Fruit fly (Drosophila melanogaster) whole organism, embryonic: ENCODE results near the gene osi.

ENCODE experiments used
- ATbp ChIP-seq: fragments of 200-800 bp; sonication (Bioruptor generic); optimal IDR thresholded peaks from 2 replicates; lab custom pipeline; 2017; ENCODE audit warnings: missing biosample characterization, mild to moderate bottlenecking, missing genetic modification characterization, missing genetic modification reagents
- Blimp-1 ChIP-seq: fragments of 200-800 bp; sonication (Bioruptor generic); optimal IDR thresholded peaks from 3 replicates; lab custom pipeline; 2018; ENCODE audit warnings: missing biosample characterization, missing genetic modification characterization, mild to moderate bottlenecking, moderate library complexity, missing genetic modification reagents
- BtbVII ChIP-seq: fragments of 200-800 bp; sonication (Bioruptor generic); optimal IDR thresholded peaks from 3 replicates; lab custom pipeline; 2017; ENCODE audit warnings: missing biosample characterization, mild to moderate bottlenecking, missing genetic modification characterization
- CG11247 ChIP-seq: fragments of 200-800 bp; sonication (Bioruptor generic); IDR thresholded peaks from 2 replicates; pipeline ENCODE4 v1.3.6; 2022; ENCODE audit warnings: missing biosample characterization, missing genetic modification characterization
- CG11696 ChIP-seq: fragments of 200-800 bp; sonication (Bioruptor generic); IDR thresholded peaks from 2 replicates; pipeline ENCODE4 v1.3.6; 2022; ENCODE audit warnings: missing biosample characterization, missing genetic modification characterization
- CG13424 ChIP-seq: fragments of 200-800 bp; sonication (Bioruptor generic); optimal IDR thresholded peaks from 2 replicates; lab custom pipeline; 2019; ENCODE audit warnings: missing biosample characterization, mild to moderate bottlenecking, missing genetic modification characterization, moderate library complexity
- CG16815 ChIP-seq: fragments of 200-800 bp; sonication (Bioruptor generic); optimal IDR thresholded peaks from 3 replicates; lab custom pipeline; 2017; ENCODE audit warnings: missing biosample characterization, mild to moderate bottlenecking, missing genetic modification characterization
- CG17829 ChIP-seq: fragments of 200-800 bp; optimal IDR thresholded peaks from 2 replicates; lab custom pipeline; 2019; ENCODE audit warnings: missing biosample characterization, mild to moderate bottlenecking, missing genetic modification characterization, moderate library complexity
- CG1792 ChIP-seq: fragments of 200-800 bp; sonication (Bioruptor generic); optimal IDR thresholded peaks from 2 replicates; lab custom pipeline; 2016; ENCODE audit warnings: missing biosample characterization, missing genetic modification characterization
- CG2889 ChIP-seq: fragments of 200-800 bp; sonication (Bioruptor generic); IDR thresholded peaks from 3 replicates; pipeline ENCODE4 v1.3.6; 2022; ENCODE audit warnings: missing biosample characterization, missing genetic modification characterization
- CG3163 ChIP-seq: fragments of 200-800 bp; sonication (Bioruptor generic); optimal IDR thresholded peaks from 3 replicates; lab custom pipeline; 2016; ENCODE audit warnings: missing biosample characterization, missing genetic modification characterization
- CG4707 ChIP-seq: fragments of 200-800 bp; sonication (Bioruptor generic); optimal IDR thresholded peaks from 2 replicates; lab custom pipeline; 2018; ENCODE audit warnings: missing biosample characterization, mild to moderate bottlenecking, missing genetic modification characterization, moderate library complexity
- CG6254 ChIP-seq: fragments of 200-800 bp; sonication (Bioruptor generic); optimal IDR thresholded peaks from 3 replicates; lab custom pipeline; 2017; ENCODE audit warnings: mild to moderate bottlenecking, missing biosample characterization, missing genetic modification reagents, missing genetic modification characterization
- CG7372 ChIP-seq: fragments of 200-800 bp; sonication (Bioruptor generic); IDR thresholded peaks from 2 replicates; pipeline ENCODE4 v1.3.6; 2022; ENCODE audit warnings: missing biosample characterization, missing genetic modification characterization
- CG7928 ChIP-seq: fragments of 200-800 bp; sonication (Bioruptor generic); optimal IDR thresholded peaks from 2 replicates; lab custom pipeline; 2017; ENCODE audit warnings: missing biosample characterization, mild to moderate bottlenecking, missing genetic modification characterization
- CG9727 ChIP-seq: fragments of 200-800 bp; sonication (Bioruptor generic); optimal IDR thresholded peaks from 3 replicates; lab custom pipeline; 2017; ENCODE audit warnings: missing biosample characterization, mild to moderate bottlenecking, missing genetic modification characterization
- CTCF ChIP-seq: fragments of 200-800 bp; sonication (Bioruptor generic); optimal IDR thresholded peaks from 2 replicates; lab custom pipeline; 2017; ENCODE audit warnings: missing biosample characterization, mild to moderate bottlenecking, missing genetic modification characterization, moderate library complexity
- D19A ChIP-seq: fragments of 200-800 bp; optimal IDR thresholded peaks from 3 replicates; lab custom pipeline; 2019; ENCODE audit warnings: missing biosample characterization, mild to moderate bottlenecking, missing genetic modification characterization, moderate library complexity
- Dad ChIP-seq: fragments of 200-800 bp; sonication (Bioruptor generic); optimal IDR thresholded peaks from 3 replicates; lab custom pipeline; 2016; ENCODE audit warnings: missing biosample characterization, missing genetic modification characterization
- Deaf1 ChIP-seq: fragments of 200-800 bp; optimal IDR thresholded peaks from 3 replicates; lab custom pipeline; 2019; ENCODE audit warnings: missing biosample characterization, mild to moderate bottlenecking, missing genetic modification characterization, moderate library complexity
- Dek ChIP-seq: fragments of 200-800 bp; sonication (Bioruptor generic); optimal IDR thresholded peaks from 3 replicates; lab custom pipeline; 2019; ENCODE audit warnings: missing biosample characterization, mild to moderate bottlenecking, missing genetic modification characterization, moderate library complexity
- Dref ChIP-seq: fragments of 200-800 bp; sonication (Bioruptor generic); IDR thresholded peaks from 2 replicates; pipeline ENCODE4 v1.3.6; 2022; ENCODE audit warnings: missing biosample characterization, missing genetic modification characterization
- E2f1 ChIP-seq: fragments of 200-800 bp; sonication (Bioruptor generic); IDR thresholded peaks from 2 replicates; pipeline ENCODE4 v1.3.6; 2022; ENCODE audit warnings: missing biosample characterization, missing genetic modification characterization
- ERR ChIP-seq: fragments of 200-800 bp; sonication (Bioruptor generic); optimal IDR thresholded peaks from 2 replicates; lab custom pipeline; 2016; ENCODE audit warnings: missing biosample characterization, missing genetic modification characterization
- Hey ChIP-seq: fragments of 200-800 bp; sonication (Bioruptor generic); optimal IDR thresholded peaks from 3 replicates; lab custom pipeline; 2018; ENCODE audit warnings: missing biosample characterization, mild to moderate bottlenecking, missing genetic modification characterization
- Hmx ChIP-seq: fragments of 200-800 bp; sonication (Bioruptor generic); optimal IDR thresholded peaks from 2 replicates; lab custom pipeline; 2016; ENCODE audit warnings: missing biosample characterization, missing genetic modification characterization
- Hr3 ChIP-seq: fragments of 200-800 bp; sonication (Bioruptor generic); optimal IDR thresholded peaks from 3 replicates; lab custom pipeline; 2016; ENCODE audit warnings: missing biosample characterization, missing genetic modification characterization
- Mrtf ChIP-seq: fragments of 200-800 bp; sonication (Bioruptor generic); IDR thresholded peaks from 3 replicates; pipeline ENCODE4 v1.3.6; 2022; ENCODE audit warnings: missing biosample characterization, missing genetic modification characterization
- Sox100B ChIP-seq: fragments of 200-800 bp; sonication (Bioruptor generic); optimal IDR thresholded peaks from 3 replicates; lab custom pipeline; 2018; ENCODE audit warnings: missing biosample characterization, mild to moderate bottlenecking, missing genetic modification characterization
- ase ChIP-seq: fragments of 200-800 bp; sonication (Bioruptor generic); IDR thresholded peaks from 3 replicates; pipeline ENCODE4 v1.3.6; 2022; ENCODE audit warnings: missing biosample characterization, missing genetic modification characterization
- ash1 ChIP-seq: fragments of 200-800 bp; sonication (Bioruptor generic); optimal IDR thresholded peaks from 2 replicates; lab custom pipeline; 2018; ENCODE audit warnings: missing biosample characterization, mild to moderate bottlenecking, missing genetic modification characterization
- bbx ChIP-seq: fragments of 200-800 bp; sonication (Bioruptor generic); IDR thresholded peaks from 2 replicates; pipeline ENCODE4 v1.3.6; 2022; ENCODE audit warnings: missing biosample characterization, missing genetic modification characterization; ENCODE audit not compliant: partially characterized antibody
- bsh ChIP-seq, 2 experiments: fragments of 200-800 bp; sonication (Bioruptor generic); optimal IDR thresholded peaks; 2 replicates each; lab custom pipeline; 2017 to 2018; ENCODE audit warnings: mild to moderate bottlenecking in 2 of 2, missing biosample characterization in 2 of 2, missing genetic modification characterization in 2 of 2, moderate library complexity in 1 of 2
- ci ChIP-seq: fragments of 200-800 bp; sonication (Bioruptor generic); IDR thresholded peaks from 3 replicates; pipeline ENCODE4 v1.3.6; 2022; ENCODE audit warnings: missing biosample characterization, missing genetic modification characterization
- esg ChIP-seq: fragments of 200-800 bp; sonication (Bioruptor generic); conservative IDR thresholded peaks from 2 replicates; pipeline ENCODE4 v1.3.6; 2022; ENCODE audit warnings: missing biosample characterization, missing genetic modification characterization
- gem ChIP-seq: fragments of 200-800 bp; sonication (Bioruptor generic); optimal IDR thresholded peaks from 2 replicates; lab custom pipeline; 2019; ENCODE audit warnings: missing biosample characterization, mild to moderate bottlenecking, missing genetic modification characterization, moderate library complexity
- gsb ChIP-seq: fragments of 200-800 bp; sonication (Bioruptor generic); IDR thresholded peaks from 2 replicates; pipeline ENCODE4 v1.3.6; 2022; ENCODE audit warnings: missing biosample characterization, missing genetic modification characterization
- lilli ChIP-seq: fragments of 200-800 bp; sonication (Bioruptor generic); optimal IDR thresholded peaks from 3 replicates; lab custom pipeline; 2016; ENCODE audit warnings: missing biosample characterization, missing genetic modification characterization
- pita ChIP-seq: fragments of 200-800 bp; sonication (Bioruptor generic); optimal IDR thresholded peaks from 2 replicates; lab custom pipeline; 2017; ENCODE audit warnings: missing biosample characterization, mild to moderate bottlenecking, missing genetic modification characterization
- prd ChIP-seq, 3 experiments: fragments of >200 bp in 2 of 3; fragments of 200-800 bp in 1 of 3; sonication (Bioruptor generic) in 1 of 3; optimal IDR thresholded peaks in 2 of 3; IDR thresholded peaks in 1 of 3; 2 replicates in 2 of 3; 3 replicates in 1 of 3; pipeline versions ENCODE4 v1.3.6 to Lab custom; 2017 to 2022; ENCODE audit warnings: missing biosample characterization in 1 of 3, missing genetic modification characterization in 1 of 3
- pum ChIP-seq: fragments of 200-800 bp; sonication (Bioruptor generic); optimal IDR thresholded peaks from 2 replicates; lab custom pipeline; 2016; ENCODE audit warnings: missing biosample characterization, missing genetic modification characterization
- pzg ChIP-seq: fragments of 200-800 bp; sonication (Bioruptor generic); optimal IDR thresholded peaks from 3 replicates; lab custom pipeline; 2018; ENCODE audit warnings: missing biosample characterization, mild to moderate bottlenecking, missing genetic modification characterization, moderate library complexity
- row ChIP-seq: fragments of 200-800 bp; sonication (Bioruptor generic); IDR thresholded peaks from 3 replicates; pipeline ENCODE4 v1.3.6; 2022; ENCODE audit warnings: missing biosample characterization, missing genetic modification characterization
- run ChIP-seq: fragments of 200-800 bp; sonication (Bioruptor generic); optimal IDR thresholded peaks from 3 replicates; lab custom pipeline; 2018; ENCODE audit warnings: missing biosample characterization, mild to moderate bottlenecking, missing genetic modification characterization
- slbo ChIP-seq: fragments of 200-800 bp; sonication (Bioruptor generic); IDR thresholded peaks from 2 replicates; pipeline ENCODE4 v1.3.6; 2022; ENCODE audit warnings: missing biosample characterization, missing genetic modification characterization
- stwl ChIP-seq: fragments of 200-800 bp; sonication (Bioruptor generic); optimal IDR thresholded peaks from 3 replicates; lab custom pipeline; 2018; ENCODE audit warnings: missing biosample characterization, mild to moderate bottlenecking, missing genetic modification characterization, moderate library complexity
- tio ChIP-seq: fragments of 200-800 bp; sonication (Bioruptor generic); optimal IDR thresholded peaks from 2 replicates; lab custom pipeline; 2017; ENCODE audit warnings: missing biosample characterization, missing genetic modification characterization, inconsistent platforms
- tna ChIP-seq: fragments of 200-800 bp; sonication (Bioruptor generic); IDR thresholded peaks from 2 replicates; pipeline ENCODE4 v1.3.6; 2022; ENCODE audit warnings: missing biosample characterization, missing genetic modification characterization; ENCODE audit not compliant: partially characterized antibody
- unpg ChIP-seq: fragments of 200-800 bp; sonication (Bioruptor generic); optimal IDR thresholded peaks from 3 replicates; lab custom pipeline; 2018; ENCODE audit warnings: missing biosample characterization, mild to moderate bottlenecking, missing genetic modification characterization, moderate library complexity
- yki ChIP-seq: fragments of >200 bp; optimal IDR thresholded peaks from 3 replicates; lab custom pipeline; 2018
- zf30C ChIP-seq: fragments of 200-800 bp; sonication (Bioruptor generic); optimal IDR thresholded peaks from 3 replicates; lab custom pipeline; 2018; ENCODE audit warnings: missing biosample characterization, mild to moderate bottlenecking, missing genetic modification characterization

osi gene

dm6 chr2L:16857131-16857530 lies 30.6 kb downstream of the osi start:
- TF ChIP-seq lilli (GFP tag; lab: Kevin White, UChicago) (no peak), Dek (tag; lab: Kevin White, UChicago) (no peak), ase (GFP tag; lab: Robert Waterston, UW) (no peak), CG9727 (GFP tag; lab: Kevin White, UChicago) (no peak), ERR (GFP tag; lab: Kevin White, UChicago) (no peak), CG6254 (GFP tag; lab: Kevin White, UChicago) (no peak), esg (no peak), bsh (GFP tag; optimal IDR thresholded peaks at IDR 0.05; lab: Kevin White, UChicago) (no peak), CG7372 (GFP tag; lab: Robert Waterston, UW) (no peak), pum (no peak), CG11247 (GFP tag; lab: Robert Waterston, UW) (no peak), ATbp (GFP tag; lab: Kevin White, UChicago) (no peak), Deaf1 (tag; lab: Kevin White, UChicago) (no peak), CG4707 (no peak), CG7928 (GFP tag; lab: Kevin White, UChicago) (no peak), CG13424 (tag; lab: Kevin White, UChicago) (no peak), gsb (GFP tag; lab: Robert Waterston, UW) (no peak), pita (no peak), BtbVII (GFP tag; lab: Kevin White, UChicago) (no peak)

DNA sequence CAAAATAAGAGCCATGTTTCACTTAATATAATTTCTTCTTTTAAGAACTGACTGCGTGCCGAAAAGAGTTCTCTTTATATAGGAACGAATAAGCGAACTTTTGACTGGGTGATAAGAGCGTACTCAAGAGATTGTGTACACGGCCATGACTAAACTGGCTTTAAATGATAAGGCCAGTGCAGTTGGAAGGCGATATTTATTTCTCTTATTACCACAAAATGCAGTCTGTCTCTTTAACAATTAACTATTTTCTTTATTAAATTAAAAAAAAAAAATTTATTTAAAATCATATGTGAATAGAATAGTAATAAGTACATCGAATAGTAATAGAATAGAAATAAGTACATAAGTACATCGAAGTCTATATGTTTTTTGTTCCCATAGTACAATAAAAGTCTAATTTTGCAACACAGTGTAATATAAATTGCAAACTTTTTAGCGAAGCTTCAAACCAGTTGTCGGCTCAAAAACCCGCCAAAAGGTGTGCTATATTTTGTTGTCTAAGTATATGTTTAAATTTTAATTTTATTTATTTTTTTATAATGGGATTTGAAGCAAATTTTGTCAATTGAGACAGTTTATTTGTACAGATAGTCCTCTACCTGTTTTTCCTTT lies 35.3 kb downstream of the osi start, which contains the start of gene CG31810:
TSS of gene CG31810 (minus strand) at position 51 of the 615 bp plus-strand sequence.
- TF ChIP-seq tio: no peak
- TF ChIP-seq unpg (GFP tag; lab: Kevin White, UChicago): peak; percentile 35
- TF ChIP-seq yki (lab: Kevin White, UChicago): no peak
- peak; percentile 76 for TF ChIP-seq CG3163 (GFP tag; lab: Kevin White, UChicago)
- TF ChIP-seq run (tag; lab: Kevin White, UChicago): no peak
- no peak for TF ChIP-seq Dref (GFP tag; lab: Robert Waterston, UW)
- TF ChIP-seq Dad (GFP tag; lab: Kevin White, UChicago): no peak
- peak; percentile 31 for TF ChIP-seq CTCF (GFP tag; lab: Kevin White, UChicago)
- peak; percentile 70; the same call in 2 of the 3 replicates for TF ChIP-seq CG2889 (GFP tag; lab: Robert Waterston, UW)
- TF ChIP-seq ash1 (GFP tag; lab: Kevin White, UChicago): no peak
- no peak for TF ChIP-seq Mrtf (GFP tag; lab: Robert Waterston, UW)
- TF ChIP-seq E2f1 (GFP tag; lab: Robert Waterston, UW): no peak
- peak; percentile 41 for TF ChIP-seq gem (tag; lab: Kevin White, UChicago)
- TF ChIP-seq prd (optimal IDR thresholded peaks at IDR 0.05; lab: Kevin White, UChicago): no peak
- no peak for TF ChIP-seq prd (GFP tag; IDR thresholded peaks at IDR 0.05; lab: Robert Waterston, UW)
- TF ChIP-seq stwl (tag; lab: Kevin White, UChicago): peak; percentile 16
- no peak for TF ChIP-seq CG11696
- TF ChIP-seq ci (GFP tag; lab: Robert Waterston, UW): no peak
- TF ChIP-seq Hr3 (GFP tag; lab: Kevin White, UChicago): no peak
- peak; percentile 2 for TF ChIP-seq CG17829 (tag; lab: Kevin White, UChicago)
- no peak for TF ChIP-seq Hmx (GFP tag; lab: Kevin White, UChicago)
- TF ChIP-seq tna (GFP tag; lab: Robert Waterston, UW): no peak
- TF ChIP-seq Sox100B (GFP tag; lab: Kevin White, UChicago): no peak
- no peak for TF ChIP-seq CG16815 (GFP tag; lab: Kevin White, UChicago)
- no peak for TF ChIP-seq CG1792 (GFP tag; lab: Kevin White, UChicago)
- no peak for TF ChIP-seq pzg (GFP tag; lab: Kevin White, UChicago)
- TF ChIP-seq Hey (tag; lab: Kevin White, UChicago): no peak
- no peak for TF ChIP-seq bbx (GFP tag; lab: Robert Waterston, UW)
- peak; percentile 4 for TF ChIP-seq Blimp-1 (GFP tag; lab: Kevin White, UChicago)
- peak; percentile 43 for TF ChIP-seq row (GFP tag; lab: Robert Waterston, UW)
- TF ChIP-seq zf30C: no peak
- peak; percentile 16 for TF ChIP-seq D19A (tag; lab: Kevin White, UChicago)
- TF ChIP-seq slbo (GFP tag; lab: Robert Waterston, UW): no peak
